Fruit fly (Drosophila melanogaster) whole organism, embryonic: ENCODE measurements around the gene Pcd.

Experiments used
- ATbp ChIP-seq: fragments of 200-800 bp; sonication (Bioruptor generic); optimal IDR thresholded peaks from 2 replicates; lab custom pipeline; 2017; ENCODE audit warnings: missing biosample characterization, mild to moderate bottlenecking, missing genetic modification characterization, missing genetic modification reagents
- Aef1 ChIP-seq: fragments of 200-800 bp; sonication (Bioruptor generic); IDR thresholded peaks from 3 replicates; pipeline ENCODE4 v1.3.6; 2022; ENCODE audit warnings: missing biosample characterization, missing genetic modification characterization
- BEAF-32 ChIP-seq: fragments of 200-800 bp; sonication (Bioruptor generic); optimal IDR thresholded peaks from 3 replicates; lab custom pipeline; 2017; ENCODE audit warnings: missing biosample characterization, missing genetic modification characterization, mild to moderate bottlenecking, moderate library complexity, missing genetic modification reagents
- CG10209 ChIP-seq: fragments of 200-800 bp; sonication (Bioruptor generic); optimal IDR thresholded peaks from 3 replicates; lab custom pipeline; 2017; ENCODE audit warnings: missing biosample characterization, mild to moderate bottlenecking, missing genetic modification characterization, missing genetic modification reagents
- CG10462 ChIP-seq: fragments of 200-800 bp; sonication (Bioruptor generic); optimal IDR thresholded peaks from 2 replicates; lab custom pipeline; 2016; ENCODE audit warnings: missing biosample characterization, missing genetic modification characterization
- CG12071 ChIP-seq: fragments of 200-800 bp; sonication (Bioruptor generic); optimal IDR thresholded peaks from 3 replicates; lab custom pipeline; 2018; ENCODE audit warnings: missing biosample characterization, mild to moderate bottlenecking, missing genetic modification characterization
- CG12744 ChIP-seq: fragments of 200-800 bp; sonication (Bioruptor generic); optimal IDR thresholded peaks from 2 replicates; lab custom pipeline; 2016; ENCODE audit warnings: missing biosample characterization, missing genetic modification characterization
- CG14014 ChIP-seq: fragments of 200-800 bp; sonication (Bioruptor generic); IDR thresholded peaks from 2 replicates; pipeline ENCODE4 v1.3.6; 2022; ENCODE audit warnings: missing biosample characterization, missing genetic modification characterization
- CG15269 ChIP-seq: fragments of 200-800 bp; sonication (Bioruptor generic); optimal IDR thresholded peaks from 2 replicates; lab custom pipeline; 2018; ENCODE audit warnings: missing biosample characterization, mild to moderate bottlenecking, missing genetic modification characterization, moderate library complexity
- CG18599 ChIP-seq: fragments of 200-800 bp; sonication (Bioruptor generic); optimal IDR thresholded peaks from 3 replicates; lab custom pipeline; 2017; ENCODE audit warnings: missing biosample characterization, missing genetic modification characterization, mild to moderate bottlenecking, moderate library complexity, missing genetic modification reagents
- CG18619 ChIP-seq: fragments of 200-800 bp; sonication (Bioruptor generic); optimal IDR thresholded peaks from 3 replicates; lab custom pipeline; 2017; ENCODE audit warnings: missing biosample characterization, mild to moderate bottlenecking, missing genetic modification characterization
- CG3847 ChIP-seq: fragments of 200-800 bp; sonication (Bioruptor generic); IDR thresholded peaks from 2 replicates; pipeline ENCODE4 v1.3.6; 2022; ENCODE audit warnings: missing biosample characterization, missing genetic modification characterization
- CG42726 ChIP-seq: fragments of 200-800 bp; sonication (Bioruptor generic); IDR thresholded peaks from 2 replicates; pipeline ENCODE4 v1.3.6; 2022; ENCODE audit warnings: missing biosample characterization, missing genetic modification characterization; ENCODE audit not compliant: partially characterized antibody
- CG6175 ChIP-seq: fragments of 200-800 bp; sonication (Bioruptor generic); IDR thresholded peaks from 3 replicates; pipeline ENCODE4 v1.3.6; 2022; ENCODE audit warnings: missing biosample characterization, missing genetic modification characterization
- CG7839 ChIP-seq: fragments of 200-800 bp; sonication (Bioruptor generic); optimal IDR thresholded peaks from 3 replicates; lab custom pipeline; 2018; ENCODE audit warnings: missing biosample characterization, mild to moderate bottlenecking, missing genetic modification characterization, moderate library complexity
- CkIIα-i1 ChIP-seq: fragments of 200-800 bp; sonication (Bioruptor generic); IDR thresholded peaks from 2 replicates; pipeline ENCODE4 v1.3.6; 2022; ENCODE audit warnings: missing biosample characterization, missing genetic modification characterization
- Drgx ChIP-seq: fragments of 200-800 bp; sonication (Bioruptor generic); IDR thresholded peaks from 2 replicates; pipeline ENCODE4 v1.3.6; 2022; ENCODE audit warnings: missing biosample characterization, missing genetic modification characterization
- Fer2 ChIP-seq: fragments of 200-800 bp; sonication (Bioruptor generic); optimal IDR thresholded peaks from 2 replicates; lab custom pipeline; 2018; ENCODE audit warnings: missing biosample characterization, mild to moderate bottlenecking, missing genetic modification characterization, moderate library complexity
- Hr51 ChIP-seq, 2 experiments: fragments of 200-800 bp; sonication (Bioruptor generic); optimal IDR thresholded peaks; 2 replicates in 1 of 2; 3 replicates in 1 of 2; lab custom pipeline; 2016 to 2018; ENCODE audit warnings: missing biosample characterization in 2 of 2, missing genetic modification characterization in 2 of 2, mild to moderate bottlenecking in 1 of 2, moderate library complexity in 1 of 2
- Oli ChIP-seq: fragments of 200-800 bp; sonication (Bioruptor generic); optimal IDR thresholded peaks from 2 replicates; lab custom pipeline; 2018; ENCODE audit warnings: missing biosample characterization, mild to moderate bottlenecking, missing genetic modification characterization, moderate library complexity
- Sox102F ChIP-seq: fragments of 200-800 bp; sonication (Bioruptor generic); optimal IDR thresholded peaks from 2 replicates; lab custom pipeline; 2018; ENCODE audit warnings: missing biosample characterization, mild to moderate bottlenecking, missing genetic modification characterization, moderate library complexity
- Sry-β ChIP-seq: fragments of 200-800 bp; sonication (Bioruptor generic); optimal IDR thresholded peaks from 2 replicates; lab custom pipeline; 2018; ENCODE audit warnings: missing biosample characterization, mild to moderate bottlenecking, missing genetic modification characterization, moderate library complexity
- Ssrp ChIP-seq: fragments of 200-800 bp; sonication (Bioruptor generic); optimal IDR thresholded peaks from 2 replicates; lab custom pipeline; 2018; ENCODE audit warnings: missing biosample characterization, mild to moderate bottlenecking, missing genetic modification characterization, moderate library complexity
- crol ChIP-seq: fragments of 200-800 bp; sonication (Bioruptor generic); IDR thresholded peaks from 2 replicates; pipeline ENCODE4 v1.3.6; 2022; ENCODE audit warnings: missing biosample characterization, missing genetic modification characterization
- ewg ChIP-seq: fragments of 200-800 bp; sonication (Bioruptor generic); optimal IDR thresholded peaks from 3 replicates; lab custom pipeline; 2017; ENCODE audit warnings: mild to moderate bottlenecking, missing biosample characterization, missing genetic modification reagents, missing genetic modification characterization
- fd64A ChIP-seq: fragments of 200-800 bp; sonication (Bioruptor generic); optimal IDR thresholded peaks from 3 replicates; lab custom pipeline; 2018; ENCODE audit warnings: missing biosample characterization, mild to moderate bottlenecking, missing genetic modification characterization
- gem ChIP-seq: fragments of 200-800 bp; sonication (Bioruptor generic); optimal IDR thresholded peaks from 2 replicates; lab custom pipeline; 2019; ENCODE audit warnings: missing biosample characterization, mild to moderate bottlenecking, missing genetic modification characterization, moderate library complexity
- inv ChIP-seq: fragments of 200-800 bp; sonication (Bioruptor generic); IDR thresholded peaks from 2 replicates; pipeline ENCODE4 v1.3.6; 2022; ENCODE audit warnings: missing biosample characterization, missing genetic modification characterization; ENCODE audit not compliant: partially characterized antibody
- lmd ChIP-seq: fragments of 200-800 bp; sonication (Bioruptor generic); IDR thresholded peaks from 2 replicates; pipeline ENCODE4 v1.3.6; 2022; ENCODE audit warnings: missing biosample characterization, missing genetic modification characterization
- row ChIP-seq: fragments of 200-800 bp; sonication (Bioruptor generic); IDR thresholded peaks from 3 replicates; pipeline ENCODE4 v1.3.6; 2022; ENCODE audit warnings: missing biosample characterization, missing genetic modification characterization
- sens ChIP-seq: fragments of 200-800 bp; sonication (Bioruptor generic); peaks from one replicate; lab custom pipeline; 2016; ENCODE audit warnings: missing biosample characterization, missing genetic modification characterization
- sim ChIP-seq: fragments of 200-800 bp; sonication (Bioruptor generic); IDR thresholded peaks from 2 replicates; pipeline ENCODE4 v1.3.6; 2022; ENCODE audit warnings: missing biosample characterization, missing genetic modification characterization
- so ChIP-seq: fragments of 200-800 bp; sonication (Bioruptor generic); IDR thresholded peaks from 3 replicates; pipeline ENCODE4 v1.3.6; 2022; ENCODE audit warnings: missing biosample characterization, missing genetic modification characterization
- trh ChIP-seq: fragments of 200-800 bp; sonication (Bioruptor generic); optimal IDR thresholded peaks from 2 replicates; lab custom pipeline; 2016; ENCODE audit warnings: missing biosample characterization, missing genetic modification characterization
- unpg ChIP-seq: fragments of 200-800 bp; sonication (Bioruptor generic); optimal IDR thresholded peaks from 3 replicates; lab custom pipeline; 2018; ENCODE audit warnings: missing biosample characterization, mild to moderate bottlenecking, missing genetic modification characterization, moderate library complexity
- zen2 ChIP-seq: fragments of 200-800 bp; sonication (Bioruptor generic); IDR thresholded peaks from 3 replicates; pipeline ENCODE4 v1.3.6; 2022; ENCODE audit warnings: missing biosample characterization, missing genetic modification characterization; ENCODE audit not compliant: partially characterized antibody
- zfh2 ChIP-seq: fragments of 200-800 bp; sonication (Bioruptor generic); optimal IDR thresholded peaks from 2 replicates; lab custom pipeline; 2016; ENCODE audit warnings: missing biosample characterization, missing genetic modification characterization

Pcd gene

dm6 chr3R:29757226-29757625, 34.3 kb downstream of the Pcd start (continued):
- peak; percentile 26 for TF ChIP-seq fd64A (GFP tag; lab: Kevin White, UChicago)
- no peak for TF ChIP-seq CG18619 (GFP tag; lab: Kevin White, UChicago)
- no peak for TF ChIP-seq ewg (GFP tag; lab: Kevin White, UChicago)
- no peak for TF ChIP-seq CG15269 (tag; lab: Kevin White, UChicago)
- TF ChIP-seq CG10462 (GFP tag; lab: Kevin White, UChicago): no peak
- no peak for TF ChIP-seq CG3847 (GFP tag; lab: Robert Waterston, UW)
- TF ChIP-seq CG14014: peak; percentile 37; the same call in 1 of the 2 replicates
- TF ChIP-seq so (GFP tag; lab: Robert Waterston, UW): 0 out of 3 replicates have a peak, but pooled peaks have one; percentile 16
- peak; percentile 27 for TF ChIP-seq CG18599
- TF ChIP-seq ATbp: peak; percentile 80
- no peak for TF ChIP-seq CG10209 (GFP tag; lab: Kevin White, UChicago)
- TF ChIP-seq BEAF-32: no peak
- TF ChIP-seq, all 482 proteins: peak for 81

- TF ChIP-seq Ssrp (tag; lab: Kevin White, UChicago) (peak; percentile 2), crol (GFP tag; lab: Robert Waterston, UW) (no peak), Fer2 (no peak), Hr51 (GFP tag; optimal IDR thresholded peaks at IDR 0.05; lab: Kevin White, UChicago) (peak in 1 of 2 experiments; percentile 6), lmd (no peak), trh (GFP tag; lab: Kevin White, UChicago) (no peak), Oli (tag; lab: Kevin White, UChicago) (peak; percentile 21), Drgx (GFP tag; lab: Robert Waterston, UW) (peak; percentile 25; the same call in 1 of the 2 replicates), zen2 (GFP tag; lab: Robert Waterston, UW) (no peak), sim (no peak), unpg (GFP tag; lab: Kevin White, UChicago) (peak; percentile 3), Aef1 (GFP tag; lab: Robert Waterston, UW) (no peak), zfh2 (GFP tag; lab: Kevin White, UChicago) (no peak), CG42726 (GFP tag; lab: Robert Waterston, UW) (no peak), CG12071 (GFP tag; lab: Kevin White, UChicago) (no peak), row (peak; percentile 29; the same call in 1 of the 3 replicates), Sry-β (GFP tag; lab: Kevin White, UChicago) (peak; percentile 44), inv (GFP tag; lab: Robert Waterston, UW) (no peak), CkIIα-i1 (GFP tag; lab: Robert Waterston, UW) (no peak), CG12744 (GFP tag; lab: Kevin White, UChicago) (no peak), CG6175 (GFP tag; lab: Robert Waterston, UW) (no peak), CG7839 (tag; lab: Kevin White, UChicago) (peak; percentile 5), gem (tag; lab: Kevin White, UChicago) (peak; percentile 35), Sox102F (GFP tag; lab: Kevin White, UChicago) (peak; percentile 3), sens (GFP tag; lab: Kevin White, UChicago) (peak; percentile 44)
- TF ChIP-seq, all 482 proteins: peak for 11
These were observed 34.7 kb downstream of the Pcd start for dm6 chr3R:29757681-29758080.
